Worm (Caenorhabditis elegans): ENCODE results near the gene M04C3.1.

The M04C3.1 gene

ce11 chrV:19457120-19457519 lies 11.7 kb upstream of the M04C3.1 start, which contains the start of gene Y43F8B.24:
Gene Y43F8B.24 (plus strand): TSS chrV:19457420.
- TF ChIP-seq alr-1 (tag; optimal IDR thresholded peaks at IDR 0.05) (no peak), fos-1 (tag; optimal IDR thresholded peaks at IDR 0.05) (peak; percentile 21)

ce11 chrV:19455650-19456049 lies 10.2 kb upstream of the M04C3.1 start, which contains the start of the genes Y43F8B.13 and Y43F8B.14:
Gene Y43F8B.13 (plus strand): TSS chrV:19455950.
Gene Y43F8B.14 (minus strand): TSS chrV:19455971.
- TF ChIP-seq nhr-10 (tag; optimal IDR thresholded peaks at IDR 0.05) (no peak), crh-2 (tag; optimal IDR thresholded peaks at IDR 0.05) (no peak), aly-2 (tag; optimal IDR thresholded peaks at IDR 0.05) (no peak), ZK546.5 (tag; optimal IDR thresholded peaks at IDR 0.05) (no peak)

- TF ChIP-seq mab-5 (tag; optimal IDR thresholded peaks at IDR 0.05): no peak
- TF ChIP-seq fos-1 (tag; optimal IDR thresholded peaks at IDR 0.05): peak; percentile 33
Measured at ce11 chrV:19449544-19449943, 4.1 kb upstream of the M04C3.1 start, which contains the start of gene M04C3.5. Gene M04C3.5 (plus strand): TSS chrV:19449733.

ce11 chrV:19448805-19449204 lies 3.4 kb upstream of the M04C3.1 start, which contains the start of gene M04C3.2:
Gene M04C3.2 (minus strand): TSS chrV:19448905.
- no peak for TF ChIP-seq mbf-1 (tag; optimal IDR thresholded peaks at IDR 0.05)

- TF ChIP-seq gmeb-1 (tag; optimal IDR thresholded peaks at IDR 0.05) (no peak), dmd-4 (tag; optimal IDR thresholded peaks at IDR 0.05) (no peak), nhr-11 (tag; optimal IDR thresholded peaks at IDR 0.05) (no peak), elt-3 (tag; optimal IDR thresholded peaks at IDR 0.05) (no peak)
Measured at ce11 chrV:19443599-19443998, 1.8 kb downstream of the M04C3.1 start.

ce11 chrV:19436307-19436706 lies 9.1 kb downstream of the M04C3.1 start, which contains the start of gene C25F9.14:
Gene C25F9.14 (plus strand): TSS chrV:19436484.
- TF ChIP-seq fos-1 (tag; optimal IDR thresholded peaks at IDR 0.05): peak; percentile 49
- TF ChIP-seq sem-4 (tag; optimal IDR thresholded peaks at IDR 0.05): no peak
- no peak for TF ChIP-seq mdl-1 (tag; optimal IDR thresholded peaks at IDR 0.05)
- no peak for TF ChIP-seq nhr-129 (tag; optimal IDR thresholded peaks at IDR 0.05)

ce11 chrV:19433806-19434437 lies 11.5 kb downstream of the M04C3.1 start, which contains the start of gene C25F9.16:
Gene C25F9.16 (plus strand): TSS chrV:19434387.
- TF ChIP-seq fos-1 (tag; optimal IDR thresholded peaks at IDR 0.05) (peak; percentile 10), zag-1 (tag; optimal IDR thresholded peaks at IDR 0.05) (no peak)

ce11 chrV:19432972-19433371 lies 12.4 kb downstream of the M04C3.1 start, which contains the start of gene C25F9.11:
Gene C25F9.11 (minus strand): TSS chrV:19433072.
- TF ChIP-seq fos-1 (tag; optimal IDR thresholded peaks at IDR 0.05) (no peak), lin-11 (tag; optimal IDR thresholded peaks at IDR 0.05) (no peak), mbf-1 (tag; optimal IDR thresholded peaks at IDR 0.05) (no peak), nhr-23 (tag; optimal IDR thresholded peaks at IDR 0.05) (no peak), ceh-82 (tag; optimal IDR thresholded peaks at IDR 0.05) (no peak), gmeb-1 (tag; optimal IDR thresholded peaks at IDR 0.05) (no peak), nhr-10 (tag; optimal IDR thresholded peaks at IDR 0.05) (no peak), unc-55 (GFP tag; optimal IDR thresholded peaks at IDR 0.05) (no peak), mab-5 (tag; optimal IDR thresholded peaks at IDR 0.05) (no peak), ZK546.5 (tag; optimal IDR thresholded peaks at IDR 0.05) (no peak), nhr-11 (tag; optimal IDR thresholded peaks at IDR 0.05) (no peak), egl-27 (tag; optimal IDR thresholded peaks at IDR 0.05) (no peak), lsy-2 (tag; optimal IDR thresholded peaks at IDR 0.05) (no peak), blmp-1 (tag; optimal IDR thresholded peaks at IDR 0.05; ENCODE audit: insufficient read depth) (no peak), aly-2 (tag; optimal IDR thresholded peaks at IDR 0.05) (no peak)

- TF ChIP-seq ceh-82 (tag; optimal IDR thresholded peaks at IDR 0.05) (no peak), nhr-129 (tag; optimal IDR thresholded peaks at IDR 0.05) (peak; percentile 25)
Measured at ce11 chrV:19432030-19432429, 13.4 kb downstream of the M04C3.1 start.

All from whole organism, L2 larva.